Fruit fly (Drosophila melanogaster): Measurements from ENCODE around the gene CG32533.

DNA sequence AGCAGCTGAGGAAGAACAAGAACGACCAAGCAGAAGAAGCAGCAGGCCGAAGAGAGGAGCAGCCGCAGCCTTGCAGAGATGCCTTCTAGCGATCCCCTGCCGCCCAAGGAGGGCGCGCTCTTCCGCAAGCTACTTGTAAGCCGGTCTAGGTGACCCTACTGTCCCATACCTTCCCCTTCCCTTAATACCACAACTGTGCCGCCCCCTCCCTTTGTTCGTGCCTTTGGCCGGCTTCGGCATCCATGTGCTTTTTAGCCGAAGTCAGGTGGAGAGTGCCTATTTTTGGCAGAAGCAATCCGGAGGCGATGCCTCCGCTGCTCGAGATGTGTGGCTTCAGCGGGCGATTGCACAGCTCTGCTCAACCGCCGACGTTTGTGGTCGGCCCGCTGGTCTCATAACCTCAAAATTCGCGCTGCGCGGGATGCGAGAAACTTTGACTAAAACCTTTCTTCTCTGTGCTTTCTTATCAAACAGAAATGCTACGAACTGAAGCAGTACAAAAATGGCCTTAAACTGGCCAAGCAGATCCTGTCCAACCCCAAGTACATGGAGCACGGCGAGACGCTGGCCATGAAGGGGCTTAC lies 1.4 kb upstream of the CG32533 start:
- TF ChIP-seq h (optimal IDR thresholded peaks at IDR 0.05) (no peak), insv (optimal IDR thresholded peaks at IDR 0.05) (no peak), Sin3A (optimal IDR thresholded peaks at IDR 0.05) (no peak), psq (optimal IDR thresholded peaks at IDR 0.05) (no peak)
